Worm (Caenorhabditis elegans): ENCODE data around the gene ech-4.
A peak's percentile ranks its signal among the peaks of the same experiment; 100 is the strongest.

The ech-4 gene

ce11 chrII:10792611-10793010 is 28.2 kb upstream of the ech-4 start:
- TF ChIP-seq somi-1 (GFP tag; optimal IDR thresholded peaks at IDR 0.05) (no peak), hrde-1 (tag; optimal IDR thresholded peaks at IDR 0.05; ENCODE audit: borderline replicate concordance) (no peak), hsf-1 (GFP tag; IDR thresholded peaks at IDR 0.05) (no peak), Y79H2A.3 (GFP tag; conservative IDR thresholded peaks at IDR 0.05) (no peak), ceh-91 (GFP tag; IDR thresholded peaks at IDR 0.05) (no peak), ama-1 (optimal IDR thresholded peaks at IDR 0.05) (no peak), ama-1 (GFP tag; optimal IDR thresholded peaks at IDR 0.05) (no peak), lin-54 (GFP tag; optimal IDR thresholded peaks at IDR 0.05) (no peak), attf-6 (GFP tag; IDR thresholded peaks at IDR 0.05) (no peak), let-526 (GFP tag; IDR thresholded peaks at IDR 0.05) (no peak), C17E4.6 (GFP tag; IDR thresholded peaks at IDR 0.05) (no peak), F37B4.10 (GFP tag; IDR thresholded peaks at IDR 0.05) (no peak), sdz-38 (tag; optimal IDR thresholded peaks at IDR 0.05) (no peak)

ce11 chrII:10793393-10793792 is 27.4 kb upstream of the ech-4 start, which contains the start of gene vps-11:
Gene vps-11 (minus strand): TSS chrII:10793493.
- TF ChIP-seq bed-2 (GFP tag; IDR thresholded peaks at IDR 0.05): no peak
- TF ChIP-seq egl-44 (GFP tag; IDR thresholded peaks at IDR 0.05): no peak
- TF ChIP-seq akir-1 (GFP tag; optimal IDR thresholded peaks at IDR 0.05): no peak
- no peak for TF ChIP-seq hmg-20 (GFP tag; IDR thresholded peaks at IDR 0.05)
- no peak for TF ChIP-seq mxl-1 (tag; optimal IDR thresholded peaks at IDR 0.05)
- TF ChIP-seq rec-8 (tag; optimal IDR thresholded peaks at IDR 0.05): no peak
- no peak for TF ChIP-seq mes-4 (tag; optimal IDR thresholded peaks at IDR 0.05)
- TF ChIP-seq atf-7 (tag; optimal IDR thresholded peaks at IDR 0.05): no peak
- no peak for TF ChIP-seq F37B4.10 (GFP tag; IDR thresholded peaks at IDR 0.05)
- TF ChIP-seq cebp-2 (GFP tag; IDR thresholded peaks at IDR 0.05): no peak
- TF ChIP-seq gei-17 (GFP tag; optimal IDR thresholded peaks at IDR 0.05): no peak
- no peak for TF ChIP-seq Y79H2A.3 (GFP tag; conservative IDR thresholded peaks at IDR 0.05)

DNA sequence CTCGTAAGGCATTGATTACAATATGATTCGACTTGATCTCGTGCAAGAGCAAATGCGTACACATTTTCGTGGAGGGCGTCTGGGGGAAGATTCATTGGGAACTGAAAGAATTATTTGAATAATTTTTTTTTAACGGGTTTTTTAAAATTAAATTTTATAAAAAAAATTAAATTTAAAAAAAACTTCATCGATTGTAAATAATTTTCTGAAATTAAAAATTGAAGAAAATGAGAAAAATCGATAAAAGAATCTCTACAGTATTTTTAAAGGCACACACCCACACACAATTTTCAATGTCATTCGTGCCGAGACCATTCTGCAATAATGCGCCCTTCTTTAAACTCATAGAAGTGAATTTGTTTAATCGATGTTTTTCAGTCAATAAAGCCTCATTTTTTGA is 24.6 kb upstream of the ech-4 start, which contains the start of gene set-14:
TSS of gene set-14 (minus strand) at position 101 of the 400 bp plus-strand sequence.
- TF ChIP-seq ceh-79 (tag; optimal IDR thresholded peaks at IDR 0.05): no peak
- TF ChIP-seq lsl-1 (GFP tag; optimal IDR thresholded peaks at IDR 0.05): peak; percentile 18
- peak; percentile 21; the same call in 1 of the 2 replicates for TF ChIP-seq madf-6 (GFP tag; IDR thresholded peaks at IDR 0.05)

DNA sequence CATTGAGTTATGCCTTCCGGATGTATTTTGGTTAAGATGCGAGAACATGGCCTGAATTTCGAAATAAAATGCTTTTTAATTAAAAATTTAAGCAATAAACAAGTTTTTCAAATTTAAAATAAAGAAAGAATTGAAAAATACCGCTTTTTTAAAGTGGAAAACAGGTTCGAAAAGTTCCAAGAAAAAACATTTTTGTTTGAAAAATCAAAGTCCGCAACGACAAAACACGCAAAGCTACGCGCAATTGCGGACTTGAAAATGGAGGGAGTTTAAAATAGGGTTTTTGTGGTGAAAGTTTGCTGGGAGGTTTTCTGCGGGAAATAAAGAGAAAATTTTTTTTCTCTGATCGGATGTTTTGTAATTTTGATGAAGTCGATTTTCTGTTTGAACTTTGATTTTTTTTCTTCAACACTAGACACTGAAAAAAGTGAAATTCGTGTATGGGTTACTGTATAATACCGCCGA is 22.4 kb upstream of the ech-4 start, which contains the start of gene npp-19:
TSS of gene npp-19 (minus strand) at position 51 of the 465 bp plus-strand sequence.
- no peak for TF ChIP-seq T26A5.8 (tag; optimal IDR thresholded peaks at IDR 0.05)
- TF ChIP-seq somi-1 (GFP tag; optimal IDR thresholded peaks at IDR 0.05): no peak
- TF ChIP-seq Y79H2A.3 (GFP tag; conservative IDR thresholded peaks at IDR 0.05): no peak
- no peak for TF ChIP-seq ceh-40 (GFP tag; IDR thresholded peaks at IDR 0.05)
- TF ChIP-seq mel-28 (tag; optimal IDR thresholded peaks at IDR 0.05; ENCODE audit: borderline replicate concordance): no peak
- TF ChIP-seq ZK185.1 (tag; optimal IDR thresholded peaks at IDR 0.05; ENCODE audit: poor library complexity, severe bottlenecking): no peak
- TF ChIP-seq F22D6.2 (tag; optimal IDR thresholded peaks at IDR 0.05): no peak
- no peak for TF ChIP-seq Y67H2A.10 (GFP tag; conservative IDR thresholded peaks at IDR 0.05)
- no peak for TF ChIP-seq lag-1 (GFP tag; IDR thresholded peaks at IDR 0.05)
- no peak for TF ChIP-seq nhr-80 (tag; optimal IDR thresholded peaks at IDR 0.05)
- no peak for TF ChIP-seq tlf-1 (GFP tag; optimal IDR thresholded peaks at IDR 0.05)
- no peak for TF ChIP-seq ztf-26 (tag; optimal IDR thresholded peaks at IDR 0.05)
- no peak for TF ChIP-seq rec-8 (tag; optimal IDR thresholded peaks at IDR 0.05)
- TF ChIP-seq madf-6 (GFP tag; IDR thresholded peaks at IDR 0.05): peak; percentile 52; the same call in 1 of the 2 replicates
- no peak for TF ChIP-seq T07F8.4 (tag; optimal IDR thresholded peaks at IDR 0.05)
- TF ChIP-seq hsf-1 (GFP tag; IDR thresholded peaks at IDR 0.05): no peak
- no peak for TF ChIP-seq B0261.1 (tag; optimal IDR thresholded peaks at IDR 0.05)
- no peak for TF ChIP-seq K12H6.12 (tag; optimal IDR thresholded peaks at IDR 0.05)
- no peak for TF ChIP-seq ccch-3 (GFP tag; optimal IDR thresholded peaks at IDR 0.05)
- peak; percentile 52 for TF ChIP-seq lin-40 (tag; optimal IDR thresholded peaks at IDR 0.05)
- peak; percentile 46 for TF ChIP-seq attf-5 (GFP tag; optimal IDR thresholded peaks at IDR 0.05)
- no peak for TF ChIP-seq hrde-1 (tag; optimal IDR thresholded peaks at IDR 0.05; ENCODE audit: borderline replicate concordance)
- no peak for TF ChIP-seq let-526 (GFP tag; IDR thresholded peaks at IDR 0.05)
- peak; percentile 96 for TF ChIP-seq dpl-1 (GFP tag; optimal IDR thresholded peaks at IDR 0.05)
- peak; percentile 32 for TF ChIP-seq snpc-4 (GFP tag; optimal IDR thresholded peaks at IDR 0.05)
- no peak for TF ChIP-seq snpc-4 (tag; optimal IDR thresholded peaks at IDR 0.05)
